Worm (Caenorhabditis elegans): ENCODE data around the gene srw-73.

- TF ChIP-seq ceh-43 (GFP tag; optimal IDR thresholded peaks at IDR 0.05), result no peak
- TF ChIP-seq unc-120 (tag; optimal IDR thresholded peaks at IDR 0.05; ENCODE audit: poor library complexity, severe bottlenecking), result no peak
- TF ChIP-seq pha-4 (tag; optimal IDR thresholded peaks at IDR 0.05), result no peak
- no peak for TF ChIP-seq nhr-237 (tag; optimal IDR thresholded peaks at IDR 0.05)
- no peak for TF ChIP-seq nhr-28 (tag; optimal IDR thresholded peaks at IDR 0.05)
These were observed 21.8 kb upstream of the srw-73 start for ce11 chrV:16610094-16610493.
